Worm (Caenorhabditis elegans) whole organism, L3 larva: ENCODE data around the gene dpy-26.
A peak's percentile ranks its signal among the peaks of the same experiment; 100 is the strongest.

ENCODE experiments used
- R02D3.7 ChIP-seq: fragments of 150-350 bp; optimal IDR thresholded peaks from 2 replicates; lab custom pipeline; 2014; ENCODE audit warnings: missing biosample characterization, missing genetic modification characterization
- ZK546.5 ChIP-seq: sonication (generic microtip); optimal IDR thresholded peaks from 2 replicates; lab custom pipeline; 2017; ENCODE audit warnings: missing biosample characterization, missing genetic modification characterization
- aly-2 ChIP-seq: fragments of 150-350 bp; optimal IDR thresholded peaks from 2 replicates; lab custom pipeline; 2014; ENCODE audit warnings: missing biosample characterization, missing genetic modification characterization
- ceh-28 ChIP-seq: fragments of 150-350 bp; optimal IDR thresholded peaks from 2 replicates; lab custom pipeline; 2014; ENCODE audit warnings: missing biosample characterization, missing genetic modification reagents, missing genetic modification characterization
- ceh-82 ChIP-seq: fragments of 150-350 bp; optimal IDR thresholded peaks from 2 replicates; lab custom pipeline; 2014; ENCODE audit warnings: missing biosample characterization, missing genetic modification characterization
- daf-12 ChIP-seq: fragments of 150-350 bp; optimal IDR thresholded peaks from 2 replicates; lab custom pipeline; 2014; ENCODE audit warnings: missing biosample characterization, missing genetic modification reagents, missing genetic modification characterization
- elt-1 ChIP-seq: fragments of 150-350 bp; optimal IDR thresholded peaks from 2 replicates; lab custom pipeline; 2014; ENCODE audit warnings: missing biosample characterization, missing genetic modification characterization
- elt-2 ChIP-seq: sonication (generic microtip); optimal IDR thresholded peaks from 2 replicates; lab custom pipeline; 2016; ENCODE audit warnings: missing genetic modification reagents, mild to moderate bottlenecking, missing genetic modification characterization, missing compliant biosample characterization
- elt-3 ChIP-seq, 3 experiments: fragments of 150-350 bp in 1 of 3; sonication (generic microtip) in 2 of 3; optimal IDR thresholded peaks; 2 replicates in 2 of 3; 4 replicates in 1 of 3; lab custom pipeline; 2014 to 2017; ENCODE audit warnings: missing biosample characterization in 3 of 3, missing genetic modification characterization in 3 of 3
- eor-1 ChIP-seq, 2 experiments: fragments of 150-350 bp; optimal IDR thresholded peaks; 2 replicates each; lab custom pipeline; 2014 to 2018; ENCODE audit warnings: missing biosample characterization in 2 of 2, missing genetic modification characterization in 2 of 2
- fkh-10 ChIP-seq: sonication (generic microtip); optimal IDR thresholded peaks from 2 replicates; lab custom pipeline; 2017; ENCODE audit warnings: missing biosample characterization, missing genetic modification reagents, missing genetic modification characterization
- fos-1 ChIP-seq: fragments of 150-350 bp; optimal IDR thresholded peaks from 2 replicates; lab custom pipeline; 2014; ENCODE audit warnings: missing biosample characterization, missing genetic modification characterization
- hmg-11 ChIP-seq: sonication (generic microtip); optimal IDR thresholded peaks from 2 replicates; lab custom pipeline; 2016; ENCODE audit warnings: missing genetic modification characterization, missing compliant biosample characterization
- jun-1 ChIP-seq: fragments of 150-350 bp; optimal IDR thresholded peaks from 2 replicates; lab custom pipeline; 2014; ENCODE audit warnings: missing biosample characterization, missing genetic modification reagents, missing genetic modification characterization
- lin-15B ChIP-seq: fragments of 150-350 bp; optimal IDR thresholded peaks from 2 replicates; lab custom pipeline; 2014; ENCODE audit warnings: missing biosample characterization, missing genetic modification characterization
- lin-39 ChIP-seq: fragments of 150-350 bp; optimal IDR thresholded peaks from 2 replicates; lab custom pipeline; 2018; ENCODE audit warnings: missing biosample characterization, missing genetic modification reagents, missing genetic modification characterization
- lsy-12 ChIP-seq: sonication (generic microtip); optimal IDR thresholded peaks from 2 replicates; lab custom pipeline; 2016; ENCODE audit warnings: mild to moderate bottlenecking, missing genetic modification characterization, missing compliant biosample characterization
- mdl-1 ChIP-seq: fragments of 150-350 bp; optimal IDR thresholded peaks from 2 replicates; lab custom pipeline; 2014; ENCODE audit warnings: missing biosample characterization, missing genetic modification characterization
- mml-1 ChIP-seq: fragments of 150-350 bp; sonication (generic microtip); optimal IDR thresholded peaks from 3 replicates; lab custom pipeline; 2014; ENCODE audit warnings: missing biosample characterization, missing genetic modification characterization
- nfya-1 ChIP-seq: sonication (generic microtip); optimal IDR thresholded peaks from 2 replicates; lab custom pipeline; 2017; ENCODE audit warnings: missing genetic modification characterization, mild to moderate bottlenecking, missing compliant biosample characterization, antibody characterized with exemption, moderate library complexity; ENCODE audit not compliant: insufficient read depth
- nhr-11 ChIP-seq: fragments of 150-350 bp; optimal IDR thresholded peaks from 2 replicates; lab custom pipeline; 2014; ENCODE audit warnings: missing biosample characterization, missing genetic modification characterization
- nhr-12 ChIP-seq: fragments of 150-350 bp; optimal IDR thresholded peaks from 2 replicates; lab custom pipeline; 2014; ENCODE audit warnings: missing biosample characterization, missing genetic modification characterization
- nhr-23 ChIP-seq: fragments of 150-350 bp; optimal IDR thresholded peaks from 2 replicates; lab custom pipeline; 2014; ENCODE audit warnings: missing biosample characterization, missing genetic modification reagents, missing genetic modification characterization
- nhr-25 ChIP-seq: sonication (generic microtip); optimal IDR thresholded peaks from 2 replicates; lab custom pipeline; 2017; ENCODE audit warnings: missing biosample characterization, missing genetic modification characterization
- nhr-43 ChIP-seq: sonication (generic microtip); optimal IDR thresholded peaks from 2 replicates; lab custom pipeline; 2016; ENCODE audit warnings: mild to moderate bottlenecking, missing genetic modification characterization, missing compliant biosample characterization; ENCODE audit not compliant: poor library complexity, severe bottlenecking
- nhr-67 ChIP-seq: fragments of 150-350 bp; optimal IDR thresholded peaks from 2 replicates; lab custom pipeline; 2014; ENCODE audit warnings: missing biosample characterization, missing genetic modification characterization
- nhr-76 ChIP-seq: fragments of 150-350 bp; sonication (generic microtip); optimal IDR thresholded peaks from 5 replicates; lab custom pipeline; 2014; ENCODE audit warnings: missing biosample characterization, missing genetic modification characterization
- pha-4 ChIP-seq: fragments of 150-350 bp; optimal IDR thresholded peaks from 2 replicates; lab custom pipeline; 2014; ENCODE audit warnings: missing biosample characterization, missing genetic modification reagents, missing genetic modification characterization
- pqm-1 ChIP-seq: fragments of 150-350 bp; optimal IDR thresholded peaks from 2 replicates; lab custom pipeline; 2017; ENCODE audit warnings: missing biosample characterization, missing genetic modification characterization, inconsistent platforms
- sea-2 ChIP-seq: fragments of 150-350 bp; sonication (generic microtip); optimal IDR thresholded peaks from 4 replicates; lab custom pipeline; 2014; ENCODE audit warnings: missing biosample characterization, missing genetic modification reagents, missing genetic modification characterization
- skn-1 ChIP-seq: fragments of 150-350 bp; optimal IDR thresholded peaks from 2 replicates; lab custom pipeline; 2014; ENCODE audit warnings: missing biosample characterization, missing genetic modification characterization
- snpc-4 ChIP-seq: fragments of 150-350 bp; optimal IDR thresholded peaks from 2 replicates; lab custom pipeline; 2014; ENCODE audit warnings: missing biosample characterization, missing genetic modification characterization
- tbx-2 ChIP-seq: sonication (generic microtip); optimal IDR thresholded peaks from 2 replicates; lab custom pipeline; 2016; ENCODE audit warnings: mild to moderate bottlenecking, missing genetic modification characterization, missing compliant biosample characterization
- unc-62 ChIP-seq: fragments of 150-350 bp; sonication (generic microtip); optimal IDR thresholded peaks from 4 replicates; lab custom pipeline; 2014; ENCODE audit warnings: missing biosample characterization, missing genetic modification reagents, missing genetic modification characterization
- ztf-4 ChIP-seq: fragments of 150-350 bp; optimal IDR thresholded peaks from 2 replicates; lab custom pipeline; 2014; ENCODE audit warnings: missing biosample characterization, missing genetic modification characterization

Gene dpy-26

DNA sequence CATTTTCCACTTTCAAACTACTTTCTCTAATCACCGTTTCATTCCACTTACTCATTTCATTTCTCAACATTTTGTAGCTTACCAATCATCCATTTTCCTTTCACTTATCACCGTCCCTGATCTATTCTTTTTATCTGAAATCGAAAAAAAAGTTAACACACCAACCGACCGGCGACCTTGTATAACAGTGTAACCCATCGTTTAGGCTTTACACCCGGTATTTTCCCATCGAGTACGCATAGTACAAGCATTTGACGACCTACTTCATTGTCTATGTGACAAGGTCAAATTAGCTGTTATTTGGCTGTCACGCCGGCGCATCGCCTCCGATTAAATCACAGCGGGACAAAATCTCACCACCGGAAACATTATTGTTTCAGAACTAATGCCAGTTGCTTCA is 21.6 kb downstream of the dpy-26 start:
- TF ChIP-seq nfya-1 (tag; lab: Kevin White, UChicago) (no peak), nhr-43 (tag; lab: Kevin White, UChicago) (no peak), elt-1 (tag; lab: Kevin White, UChicago) (peak; percentile 81), mml-1 (no peak), nhr-23 (tag; lab: Kevin White, UChicago) (no peak), R02D3.7 (no peak), unc-62 (GFP tag; lab: Kevin White, UChicago) (no peak), nhr-76 (tag; lab: Kevin White, UChicago) (no peak), tbx-2 (tag; lab: Kevin White, UChicago) (no peak), nhr-12 (tag; lab: Kevin White, UChicago) (no peak), ZK546.5 (no peak), skn-1 (tag; lab: Kevin White, UChicago) (no peak), ceh-82 (tag; lab: Kevin White, UChicago) (no peak), fos-1 (tag; lab: Kevin White, UChicago) (no peak), nhr-11 (tag; lab: Kevin White, UChicago) (no peak), sea-2 (GFP tag; lab: Kevin White, UChicago) (no peak), nhr-25 (tag; lab: Kevin White, UChicago) (peak; percentile 89)

DNA sequence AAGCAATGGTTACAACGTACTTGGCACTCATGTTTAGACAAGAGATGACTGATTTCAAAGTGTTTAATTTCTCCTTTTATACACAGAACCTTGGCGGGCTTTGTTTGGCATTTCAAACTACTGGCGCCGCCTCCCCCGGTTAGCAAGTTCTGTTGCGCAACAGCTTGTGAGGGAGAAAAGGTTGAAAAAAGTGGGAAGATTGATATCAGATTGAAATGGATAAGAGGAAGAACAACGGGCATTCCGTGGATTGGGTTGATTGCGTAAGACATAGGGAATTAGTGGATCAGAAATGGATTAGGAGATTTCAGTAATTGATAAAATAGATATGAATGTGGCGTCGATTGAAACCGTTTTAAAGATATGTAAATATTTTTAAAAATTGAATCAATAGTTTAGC is 22.7 kb downstream of the dpy-26 start, which contains the start of gene col-130:
col-130 (minus strand) TSS at position 50 of the 400 bp plus-strand sequence.
- TF ChIP-seq nhr-43 (tag; lab: Kevin White, UChicago): no peak
- no peak for TF ChIP-seq mml-1
- TF ChIP-seq aly-2 (tag; lab: Kevin White, UChicago): no peak
- no peak for TF ChIP-seq ceh-82 (tag; lab: Kevin White, UChicago)
- TF ChIP-seq elt-2 (tag; lab: Kevin White, UChicago): no peak
- TF ChIP-seq fkh-10: no peak
- TF ChIP-seq nhr-11 (tag; lab: Kevin White, UChicago): no peak
- no peak for TF ChIP-seq lsy-12 (tag; lab: Kevin White, UChicago)
- TF ChIP-seq ztf-4: no peak
- TF ChIP-seq nhr-25 (tag; lab: Kevin White, UChicago): no peak
- TF ChIP-seq ZK546.5: no peak
- no peak for TF ChIP-seq daf-12
- TF ChIP-seq ceh-28: no peak
- TF ChIP-seq R02D3.7: no peak
- no peak for TF ChIP-seq mdl-1 (tag; lab: Kevin White, UChicago)
- TF ChIP-seq nhr-12 (tag; lab: Kevin White, UChicago): no peak

DNA sequence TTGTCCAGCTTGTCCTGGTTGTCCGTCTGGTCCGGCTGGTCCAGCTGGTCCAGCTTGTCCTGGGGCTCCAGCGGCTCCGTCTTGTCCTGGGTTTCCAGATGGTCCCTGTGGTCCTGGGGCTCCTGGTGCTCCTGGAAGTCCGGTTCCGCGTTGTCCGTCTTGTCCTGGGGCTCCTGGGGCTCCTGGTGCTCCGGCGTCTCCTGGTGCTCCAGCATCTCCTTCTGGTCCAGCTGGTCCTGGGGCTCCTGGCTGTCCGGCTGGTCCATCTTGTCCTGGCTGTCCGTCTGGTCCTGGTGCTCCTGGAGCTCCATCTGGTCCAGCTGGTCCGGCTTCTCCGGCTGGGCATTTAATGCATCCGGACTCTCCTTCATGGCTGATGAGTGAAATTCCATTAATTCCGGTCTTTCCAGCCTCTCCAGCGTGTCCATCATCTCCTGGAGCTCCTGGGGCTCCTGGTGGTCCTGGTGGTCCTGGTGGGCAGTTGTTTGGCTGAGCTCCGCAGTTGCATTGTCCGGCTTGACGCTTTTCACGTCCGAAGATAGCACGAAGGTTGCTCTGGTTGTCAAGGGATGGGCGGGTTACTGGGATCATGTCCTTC is 23.3 kb downstream of the dpy-26 start:
- TF ChIP-seq eor-1 (tag; optimal IDR thresholded peaks at IDR 0.05; lab: Kevin White, UChicago) (no peak), ceh-82 (tag; lab: Kevin White, UChicago) (no peak), skn-1 (tag; lab: Kevin White, UChicago) (no peak)

DNA sequence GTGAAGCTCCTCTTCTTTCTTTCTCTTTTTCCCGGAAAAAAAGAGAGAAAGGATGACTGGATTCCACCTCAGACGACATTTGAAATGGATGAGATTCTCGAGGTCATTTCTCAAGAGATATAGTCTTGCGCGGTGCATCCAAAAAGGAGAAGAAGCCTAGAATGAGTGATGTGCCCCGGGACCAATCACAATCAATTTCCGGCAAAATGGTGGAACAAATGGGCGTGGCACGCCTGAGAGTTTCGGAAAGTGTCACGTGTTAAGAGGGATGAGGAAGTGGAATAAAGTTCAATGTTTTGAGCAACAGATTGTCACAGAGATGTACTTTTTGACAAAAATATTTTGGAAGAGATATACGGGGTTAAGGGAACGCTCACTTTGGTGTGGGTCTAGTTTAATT is 25.5 kb downstream of the dpy-26 start:
- TF ChIP-seq ztf-4: no peak
- TF ChIP-seq lin-39 (tag; lab: Kevin White, UChicago): peak; percentile 87
- no peak for TF ChIP-seq snpc-4
- TF ChIP-seq nfya-1 (tag; lab: Kevin White, UChicago): peak; percentile 55
- peak; percentile 67 for TF ChIP-seq unc-62 (GFP tag; lab: Kevin White, UChicago)

DNA sequence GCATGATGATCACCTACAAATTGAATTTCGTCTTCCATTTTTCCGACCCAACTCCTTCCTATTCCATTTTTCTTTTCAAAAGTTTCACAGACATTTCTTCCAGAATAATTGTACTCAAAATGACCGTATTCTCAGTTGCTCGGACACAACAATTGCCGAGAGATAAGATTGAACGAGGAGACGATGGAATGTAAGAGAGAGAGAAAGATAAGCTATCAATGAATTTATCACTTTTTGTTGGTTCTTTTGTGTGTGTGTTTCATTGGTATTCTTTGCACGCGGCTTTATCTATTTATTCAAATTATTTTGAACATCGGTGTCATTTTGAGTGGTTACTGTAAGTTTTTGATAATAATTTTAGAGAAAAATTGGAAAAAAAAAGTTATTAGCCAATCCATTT is 30.7 kb downstream of the dpy-26 start, which contains the start of gene ugt-65:
ugt-65 (plus strand) TSS at position 229 of the 400 bp plus-strand sequence.
- TF ChIP-seq jun-1 (tag; lab: Kevin White, UChicago) (no peak), elt-3 (tag; optimal IDR thresholded peaks at IDR 0.05; lab: Kevin White, UChicago) (no peak), hmg-11 (tag; lab: Kevin White, UChicago) (no peak), nhr-67 (tag; lab: Kevin White, UChicago) (no peak), pha-4 (tag; lab: Kevin White, UChicago) (peak; percentile 24), pqm-1 (tag; lab: Kevin White, UChicago) (peak; percentile 85), lin-15B (tag; lab: Kevin White, UChicago) (no peak), elt-2 (tag; lab: Kevin White, UChicago) (peak; percentile 93)
